Worm (Caenorhabditis elegans) whole organism, L4 larva: ENCODE data around the gene M02F4.1.

Experiments used
- F44E2.7 ChIP-seq: fragments of 200-800 bp; sonication (Bioruptor generic); IDR thresholded peaks from 2 replicates; pipeline ENCODE4 v2.1.2; 2022; ENCODE audit warnings: missing genetic modification characterization, missing compliant biosample characterization
- ama-1 ChIP-seq: fragments of 150-350 bp; optimal IDR thresholded peaks from 2 replicates; lab custom pipeline; 2014; ENCODE audit warnings: inconsistent platforms, mixed read lengths
- ceh-28 ChIP-seq: fragments of 150-350 bp; optimal IDR thresholded peaks from 2 replicates; lab custom pipeline; 2014; ENCODE audit warnings: missing biosample characterization, missing genetic modification reagents, missing genetic modification characterization
- cey-2 ChIP-seq: sonication (generic microtip); optimal IDR thresholded peaks from 3 replicates; lab custom pipeline; 2017; ENCODE audit warnings: missing genetic modification characterization, mild to moderate bottlenecking, missing compliant biosample characterization, antibody characterized with exemption, borderline replicate concordance; ENCODE audit not compliant: insufficient read depth
- hlh-30 ChIP-seq: sonication (generic microtip); optimal IDR thresholded peaks from 2 replicates; lab custom pipeline; 2017; ENCODE audit warnings: antibody characterized with exemption, mild to moderate bottlenecking, missing genetic modification characterization, missing compliant biosample characterization; ENCODE audit not compliant: insufficient read depth
- lin-39 ChIP-seq: fragments of 150-350 bp; optimal IDR thresholded peaks from 2 replicates; lab custom pipeline; 2014; ENCODE audit warnings: missing biosample characterization, missing genetic modification reagents, missing genetic modification characterization
- mep-1 ChIP-seq: fragments of 150-350 bp; sonication (generic microtip); optimal IDR thresholded peaks from 3 replicates; lab custom pipeline; 2014; ENCODE audit warnings: missing biosample characterization, missing genetic modification characterization
- nhr-237 ChIP-seq: sonication (generic microtip); optimal IDR thresholded peaks from 2 replicates; lab custom pipeline; 2017; ENCODE audit warnings: missing biosample characterization, missing genetic modification characterization
- nhr-42 ChIP-seq: fragments of 200-800 bp; sonication (Bioruptor generic); IDR thresholded peaks from 2 replicates; pipeline ENCODE4 v1.3.6; 2022; ENCODE audit warnings: missing genetic modification characterization, missing compliant biosample characterization
- nhr-77 ChIP-seq: fragments of 150-350 bp; optimal IDR thresholded peaks from 2 replicates; lab custom pipeline; 2014; ENCODE audit warnings: missing biosample characterization, missing genetic modification characterization
- pha-4 ChIP-seq, 2 experiments: fragments of 150-350 bp in 1 of 2; fragments of 200-800 bp in 1 of 2; sonication (Bioruptor generic) in 1 of 2; IDR thresholded peaks in 1 of 2; optimal IDR thresholded peaks in 1 of 2; 2 replicates each; pipeline versions ENCODE4 v1.3.6 to Lab custom; 2014 to 2022; ENCODE audit warnings: missing genetic modification characterization in 2 of 2, missing genetic modification reagents in 2 of 2, missing biosample characterization in 1 of 2, missing compliant biosample characterization in 1 of 2
- snpc-4 ChIP-seq: fragments of 150-350 bp; optimal IDR thresholded peaks from 2 replicates; lab custom pipeline; 2014; ENCODE audit warnings: missing biosample characterization, missing genetic modification characterization
- unc-39 ChIP-seq: sonication (generic microtip); optimal IDR thresholded peaks from 2 replicates; lab custom pipeline; 2017; ENCODE audit warnings: missing biosample characterization, missing genetic modification characterization
- ztf-11 ChIP-seq: fragments of 150-350 bp; optimal IDR thresholded peaks from 2 replicates; lab custom pipeline; 2014; ENCODE audit warnings: missing biosample characterization, missing genetic modification characterization

DNA sequence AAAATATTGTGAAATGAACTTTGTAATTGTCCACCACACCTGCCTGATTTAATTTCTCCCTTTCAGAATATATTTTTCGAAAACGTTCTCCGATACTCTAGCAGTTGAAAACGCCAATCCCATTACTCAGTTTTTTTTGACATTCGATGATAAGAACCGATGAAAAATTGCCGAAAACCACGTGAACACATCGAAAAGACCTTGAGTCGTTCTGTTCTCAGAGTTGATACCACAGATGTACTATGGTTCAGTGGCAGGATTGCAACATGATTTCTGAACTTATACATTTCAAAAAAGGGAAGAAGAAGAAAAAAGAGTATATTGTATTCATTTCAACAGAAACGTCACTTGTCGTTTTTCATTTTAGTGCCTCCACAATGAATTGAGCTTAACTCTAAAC is 8.9 kb downstream of the M02F4.1 start:
- TF ChIP-seq mep-1 (tag; lab: Kevin White, UChicago) (no peak), F44E2.7 (GFP tag; lab: Robert Waterston, UW) (no peak), unc-39 (tag; lab: Kevin White, UChicago) (no peak), ztf-11 (tag; lab: Kevin White, UChicago) (no peak), nhr-237 (tag; lab: Kevin White, UChicago) (no peak), ceh-28 (tag; lab: Kevin White, UChicago) (no peak), hlh-30 (tag; lab: Kevin White, UChicago) (peak; percentile 43), cey-2 (tag; lab: Kevin White, UChicago) (no peak), pha-4 (GFP tag; IDR thresholded peaks at IDR 0.05; lab: Robert Waterston, UW) (no peak), pha-4 (tag; optimal IDR thresholded peaks at IDR 0.05; lab: Kevin White, UChicago) (no peak), lin-39 (tag; lab: Kevin White, UChicago) (no peak), ama-1 (lab: Kevin White, UChicago) (no peak), nhr-42 (GFP tag; lab: Robert Waterston, UW) (no peak), snpc-4 (tag; lab: Kevin White, UChicago) (no peak), nhr-77 (no peak)
